Worm (Caenorhabditis elegans) whole organism, L4 larva: ENCODE measurements around the gene srh-25.
A peak's percentile ranks its signal among the peaks of the same experiment; 100 is the strongest.

ENCODE experiments used
- F26F4.8 ChIP-seq: fragments of 200-800 bp; sonication (Bioruptor generic); conservative IDR thresholded peaks from 2 replicates; pipeline ENCODE4 v1.3.6; 2022; ENCODE audit warnings: missing genetic modification characterization, missing compliant biosample characterization
- F49E8.2 ChIP-seq: sonication (generic microtip); optimal IDR thresholded peaks from 2 replicates; lab custom pipeline; 2016; ENCODE audit warnings: missing compliant biosample characterization, mild to moderate bottlenecking, missing genetic modification characterization, borderline replicate concordance
- T20F7.1 ChIP-seq: fragments of 200-800 bp; sonication (Bioruptor generic); optimal IDR thresholded peaks from 2 replicates; lab custom pipeline; 2018; ENCODE audit warnings: mild to moderate bottlenecking, missing genetic modification characterization, missing compliant biosample characterization
- ZK546.5 ChIP-seq, 2 experiments: sonication (generic microtip); optimal IDR thresholded peaks; 2 replicates each; lab custom pipeline; 2017; ENCODE audit warnings: missing biosample characterization in 2 of 2, missing genetic modification characterization in 2 of 2
- aly-2 ChIP-seq: sonication (generic microtip); optimal IDR thresholded peaks from 2 replicates; lab custom pipeline; 2018; ENCODE audit warnings: missing biosample characterization, missing genetic modification characterization
- ceh-20 ChIP-seq: fragments of 200-800 bp; sonication (Bioruptor generic); IDR thresholded peaks from 2 replicates; pipeline ENCODE4 v1.3.6; 2022; ENCODE audit warnings: missing genetic modification reagents, missing genetic modification characterization, missing compliant biosample characterization
- ceh-28 ChIP-seq: fragments of 150-350 bp; optimal IDR thresholded peaks from 2 replicates; lab custom pipeline; 2014; ENCODE audit warnings: missing biosample characterization, missing genetic modification reagents, missing genetic modification characterization
- ceh-62 ChIP-seq: sonication (generic microtip); optimal IDR thresholded peaks from 2 replicates; lab custom pipeline; 2017; ENCODE audit warnings: missing biosample characterization, missing genetic modification characterization
- ces-1 ChIP-seq: fragments of 150-350 bp; sonication (generic microtip); optimal IDR thresholded peaks from 4 replicates; lab custom pipeline; 2014; ENCODE audit warnings: missing biosample characterization, missing genetic modification reagents, missing genetic modification characterization
- ctbp-1 ChIP-seq: fragments of 200-800 bp; sonication (Bioruptor generic); IDR thresholded peaks from 2 replicates; pipeline ENCODE4 v1.3.6; 2022; ENCODE audit warnings: missing genetic modification reagents, missing genetic modification characterization, missing compliant biosample characterization
- daf-16 ChIP-seq, 3 experiments: sonication (generic microtip); optimal IDR thresholded peaks; 2 replicates each; lab custom pipeline; 2016 to 2017; ENCODE audit warnings: missing genetic modification characterization in 3 of 3, missing genetic modification reagents in 3 of 3, mild to moderate bottlenecking in 2 of 3, missing compliant biosample characterization in 2 of 3, missing biosample characterization in 1 of 3, moderate library complexity in 1 of 3
- daf-19 ChIP-seq: fragments of 200-800 bp; sonication (Bioruptor generic); conservative IDR thresholded peaks from 2 replicates; pipeline ENCODE4 v1.3.6; 2022; ENCODE audit warnings: missing genetic modification characterization, missing compliant biosample characterization
- daf-8 ChIP-seq: fragments of 200-800 bp; sonication (Bioruptor generic); IDR thresholded peaks from 2 replicates; pipeline ENCODE4 v1.3.6; 2022; ENCODE audit warnings: missing genetic modification characterization, missing compliant biosample characterization
- dmd-6 ChIP-seq: fragments of 200-800 bp; sonication (Bioruptor generic); IDR thresholded peaks from 2 replicates; pipeline ENCODE4 v1.3.6; 2022; ENCODE audit warnings: missing genetic modification reagents, missing genetic modification characterization, missing compliant biosample characterization
- dpl-1 ChIP-seq: fragments of 150-350 bp; optimal IDR thresholded peaks from 2 replicates; lab custom pipeline; 2014; ENCODE audit warnings: missing biosample characterization, missing genetic modification reagents, missing genetic modification characterization
- duxl-1 ChIP-seq: sonication (generic microtip); optimal IDR thresholded peaks from 2 replicates; lab custom pipeline; 2016; ENCODE audit warnings: mild to moderate bottlenecking, missing genetic modification characterization, moderate library complexity, missing compliant biosample characterization; ENCODE audit not compliant: poor library complexity
- dve-1 ChIP-seq: sonication (generic microtip); optimal IDR thresholded peaks from 2 replicates; lab custom pipeline; 2017; ENCODE audit warnings: antibody characterized with exemption, mild to moderate bottlenecking, missing genetic modification characterization, missing compliant biosample characterization; ENCODE audit not compliant: insufficient read depth
- hlh-11 ChIP-seq: fragments of 200-800 bp; sonication (Bioruptor generic); optimal IDR thresholded peaks from 2 replicates; lab custom pipeline; 2018; ENCODE audit warnings: mild to moderate bottlenecking, missing genetic modification characterization, missing compliant biosample characterization
- hlh-30 ChIP-seq: sonication (generic microtip); optimal IDR thresholded peaks from 2 replicates; lab custom pipeline; 2017; ENCODE audit warnings: antibody characterized with exemption, mild to moderate bottlenecking, missing genetic modification characterization, missing compliant biosample characterization; ENCODE audit not compliant: insufficient read depth
- hmg-1.1 ChIP-seq: fragments of 200-800 bp; sonication (Bioruptor generic); IDR thresholded peaks from 2 replicates; pipeline ENCODE4 v1.3.6; 2022; ENCODE audit warnings: missing genetic modification reagents, missing genetic modification characterization, missing compliant biosample characterization
- lin-38 ChIP-seq: fragments of 200-800 bp; sonication (Bioruptor generic); IDR thresholded peaks from 2 replicates; pipeline ENCODE4 v1.3.6; 2022; ENCODE audit warnings: missing genetic modification reagents, missing genetic modification characterization, missing compliant biosample characterization
- lin-39 ChIP-seq: fragments of 150-350 bp; optimal IDR thresholded peaks from 2 replicates; lab custom pipeline; 2014; ENCODE audit warnings: missing biosample characterization, missing genetic modification reagents, missing genetic modification characterization
- lsy-2 ChIP-seq, 2 experiments: fragments of 150-350 bp in 1 of 2; sonication (generic microtip) in 1 of 2; optimal IDR thresholded peaks; 2 replicates each; lab custom pipeline; 2014 to 2017; ENCODE audit warnings: missing biosample characterization in 2 of 2, missing genetic modification characterization in 2 of 2
- madf-5 ChIP-seq, 2 experiments: fragments of 200-800 bp; sonication (Bioruptor generic); IDR thresholded peaks; 2 replicates each; pipeline ENCODE4 v1.3.6; 2022; ENCODE audit warnings: missing compliant biosample characterization in 2 of 2, missing genetic modification characterization in 2 of 2
- madf-9 ChIP-seq: fragments of 200-800 bp; sonication (Bioruptor generic); conservative IDR thresholded peaks from 2 replicates; pipeline ENCODE4 v1.3.6; 2022; ENCODE audit warnings: missing genetic modification reagents, missing genetic modification characterization, missing compliant biosample characterization
- mep-1 ChIP-seq: fragments of 150-350 bp; sonication (generic microtip); optimal IDR thresholded peaks from 3 replicates; lab custom pipeline; 2014; ENCODE audit warnings: missing biosample characterization, missing genetic modification characterization
- mxl-3 ChIP-seq: fragments of 200-800 bp; sonication (Bioruptor generic); optimal IDR thresholded peaks from 2 replicates; lab custom pipeline; 2018; ENCODE audit warnings: mild to moderate bottlenecking, missing genetic modification characterization, missing compliant biosample characterization
- nhr-10 ChIP-seq: fragments of 150-350 bp; optimal IDR thresholded peaks from 2 replicates; lab custom pipeline; 2014; ENCODE audit warnings: missing biosample characterization, missing genetic modification characterization
- nhr-102 ChIP-seq: sonication (generic microtip); optimal IDR thresholded peaks from 2 replicates; lab custom pipeline; 2016; ENCODE audit warnings: mild to moderate bottlenecking, missing genetic modification characterization, moderate library complexity, missing compliant biosample characterization
- nhr-111 ChIP-seq: fragments of 200-800 bp; sonication (Bioruptor generic); optimal IDR thresholded peaks from 2 replicates; lab custom pipeline; 2018; ENCODE audit warnings: mild to moderate bottlenecking, missing genetic modification characterization, missing compliant biosample characterization
- nhr-25 ChIP-seq: sonication (generic microtip); optimal IDR thresholded peaks from 2 replicates; lab custom pipeline; 2017; ENCODE audit warnings: missing genetic modification characterization, mild to moderate bottlenecking, missing compliant biosample characterization, antibody characterized with exemption, moderate library complexity, borderline replicate concordance; ENCODE audit not compliant: insufficient read depth
- nhr-28 ChIP-seq: fragments of 150-350 bp; optimal IDR thresholded peaks from 2 replicates; lab custom pipeline; 2014; ENCODE audit warnings: missing biosample characterization, missing genetic modification characterization
- nhr-6 ChIP-seq: fragments of 150-350 bp; optimal IDR thresholded peaks from 2 replicates; lab custom pipeline; 2014; ENCODE audit warnings: missing biosample characterization, missing genetic modification characterization
- nhr-77 ChIP-seq: fragments of 150-350 bp; optimal IDR thresholded peaks from 2 replicates; lab custom pipeline; 2014; ENCODE audit warnings: missing biosample characterization, missing genetic modification characterization
- pqm-1 ChIP-seq: sonication (generic microtip); optimal IDR thresholded peaks from 2 replicates; lab custom pipeline; 2017; ENCODE audit warnings: missing biosample characterization, missing genetic modification characterization
- rbr-2 ChIP-seq: sonication (generic microtip); optimal IDR thresholded peaks from 2 replicates; lab custom pipeline; 2016; ENCODE audit warnings: missing genotype, missing genetic modification characterization, missing compliant biosample characterization
- saeg-2 ChIP-seq: fragments of 200-800 bp; sonication (Bioruptor generic); IDR thresholded peaks from 2 replicates; pipeline ENCODE4 v1.3.6; 2022; ENCODE audit warnings: missing genetic modification reagents, missing genetic modification characterization, missing compliant biosample characterization
- set-16 ChIP-seq: fragments of 200-800 bp; sonication (Bioruptor generic); IDR thresholded peaks from 2 replicates; pipeline ENCODE4 v1.3.6; 2022; ENCODE audit warnings: missing genetic modification reagents, missing genetic modification characterization, missing compliant biosample characterization
- snpc-1.2 ChIP-seq: fragments of 200-800 bp; sonication (Bioruptor generic); IDR thresholded peaks from 2 replicates; pipeline ENCODE4 v1.3.6; 2022; ENCODE audit warnings: missing genetic modification reagents, missing genetic modification characterization, missing compliant biosample characterization
- tag-97 ChIP-seq: fragments of 200-800 bp; sonication (Bioruptor generic); IDR thresholded peaks from 2 replicates; pipeline ENCODE4 v1.3.6; 2022; ENCODE audit warnings: missing genetic modification characterization, missing compliant biosample characterization
- tra-1 ChIP-seq: fragments of 200-800 bp; sonication (Bioruptor generic); IDR thresholded peaks from 2 replicates; pipeline ENCODE4 v1.3.6; 2022; ENCODE audit warnings: missing genetic modification reagents, missing genetic modification characterization, missing compliant biosample characterization
- unc-62 ChIP-seq, 3 experiments: fragments of 150-350 bp in 1 of 3; sonication (generic microtip); optimal IDR thresholded peaks in 2 of 3; peaks in 1 of 3; 1 replicate in 1 of 3; 2 replicates in 2 of 3; lab custom pipeline; 2014 to 2017; ENCODE audit warnings: missing biosample characterization in 3 of 3, missing genetic modification characterization in 3 of 3, missing genetic modification reagents in 3 of 3, missing genotype in 1 of 3
- vab-7 ChIP-seq: fragments of 200-800 bp; sonication (Bioruptor generic); IDR thresholded peaks from 2 replicates; pipeline ENCODE4 v1.3.6; 2022; ENCODE audit warnings: missing genetic modification reagents, missing genetic modification characterization, missing compliant biosample characterization
- ztf-11 ChIP-seq: fragments of 150-350 bp; optimal IDR thresholded peaks from 2 replicates; lab custom pipeline; 2014; ENCODE audit warnings: missing biosample characterization, missing genetic modification characterization

srh-25 gene

DNA sequence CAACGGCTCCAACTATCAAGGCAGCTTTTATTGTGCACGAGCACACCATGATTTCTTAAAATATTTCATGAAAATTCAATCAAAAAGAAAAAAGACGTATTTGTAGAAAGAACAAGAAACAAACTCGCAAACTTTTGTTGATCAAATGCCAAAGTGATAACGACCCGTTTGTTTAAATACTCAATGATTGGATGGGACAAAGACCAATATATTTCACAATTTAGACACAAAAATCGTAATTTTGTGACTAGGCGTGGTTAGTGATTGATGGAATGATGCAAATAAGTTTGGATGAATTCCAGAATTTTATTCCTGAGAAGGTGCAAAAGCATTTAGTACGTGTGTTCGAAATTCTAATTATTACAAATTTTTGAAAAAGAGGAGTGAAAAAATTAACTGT lies 18.0 kb downstream of the srh-25 start, which contains the start of gene cdr-2 (continued):
- TF ChIP-seq set-16 (GFP tag; lab: Robert Waterston, UW) (no peak), ztf-11 (tag; lab: Kevin White, UChicago) (no peak), lin-38 (GFP tag; lab: Robert Waterston, UW) (no peak), mep-1 (tag; lab: Kevin White, UChicago) (no peak), dmd-6 (GFP tag; lab: Robert Waterston, UW) (peak; percentile 77), daf-16 (GFP tag; optimal IDR thresholded peaks at IDR 0.05; lab: Kevin White, UChicago) (no peak), daf-16 (tag; optimal IDR thresholded peaks at IDR 0.05; lab: Kevin White, UChicago) (peak; percentile 63), rbr-2 (tag; lab: Kevin White, UChicago) (no peak), pqm-1 (tag; lab: Kevin White, UChicago) (peak; percentile 61), daf-19 (GFP tag; lab: Robert Waterston, UW) (no peak)

DNA sequence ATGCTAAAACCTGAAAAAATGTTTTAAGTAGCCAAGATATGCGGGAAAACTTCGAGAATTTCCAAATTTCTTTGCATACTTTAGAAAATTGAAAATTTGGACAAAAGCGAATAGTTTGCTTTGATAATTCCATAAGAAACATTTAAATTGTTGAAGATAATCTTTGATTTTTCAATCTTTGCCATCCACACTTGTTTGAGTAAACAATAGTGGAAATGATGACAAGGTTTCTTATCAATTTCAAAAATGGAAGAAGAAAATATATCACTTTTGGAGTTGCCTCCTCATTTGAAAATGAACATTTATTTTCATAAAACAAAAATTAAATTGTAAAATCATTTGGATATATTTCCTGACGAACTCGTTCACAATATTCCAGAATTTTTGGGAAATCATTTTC lies 19.3 kb downstream of the srh-25 start:
- TF ChIP-seq ceh-20 (GFP tag; lab: Robert Waterston, UW) (no peak), vab-7 (no peak), F49E8.2 (no peak), pqm-1 (tag; lab: Kevin White, UChicago) (peak; percentile 55), nhr-28 (tag; lab: Kevin White, UChicago) (peak; percentile 16), daf-16 (GFP tag; optimal IDR thresholded peaks at IDR 0.05; lab: Kevin White, UChicago) (no peak), daf-16 (tag; optimal IDR thresholded peaks at IDR 0.05; lab: Kevin White, UChicago) (peak; percentile 65), set-16 (GFP tag; lab: Robert Waterston, UW) (no peak), dve-1 (tag; lab: Kevin White, UChicago) (peak; percentile 26)
- TF ChIP-seq, all 104 proteins: peak for 4

- TF ChIP-seq mep-1 (tag; lab: Kevin White, UChicago) (peak; percentile 12), snpc-1.2 (GFP tag; lab: Robert Waterston, UW) (no peak), ceh-62 (tag; lab: Kevin White, UChicago) (no peak), nhr-25 (no peak), vab-7 (no peak), nhr-6 (peak; percentile 52), ZK546.5 (tag; optimal IDR thresholded peaks at IDR 0.05; lab: Kevin White, UChicago) (no peak), nhr-77 (tag; lab: Kevin White, UChicago) (no peak), nhr-28 (tag; lab: Kevin White, UChicago) (peak; percentile 77), T20F7.1 (GFP tag; lab: Kevin White, UChicago) (peak; percentile 18), hlh-30 (tag; lab: Kevin White, UChicago) (peak; percentile 17), dmd-6 (GFP tag; lab: Robert Waterston, UW) (peak; percentile 51), aly-2 (tag; lab: Kevin White, UChicago) (no peak), mxl-3 (GFP tag; lab: Kevin White, UChicago) (no peak), duxl-1 (no peak), lin-39 (no peak), ctbp-1 (GFP tag; lab: Robert Waterston, UW) (no peak), daf-8 (GFP tag; lab: Robert Waterston, UW) (no peak), dpl-1 (GFP tag; lab: Kevin White, UChicago) (no peak), madf-5 (GFP tag; IDR thresholded peaks at IDR 0.05; lab: Robert Waterston, UW) (no peak), pqm-1 (tag; lab: Kevin White, UChicago) (no peak), hmg-1.1 (GFP tag; lab: Robert Waterston, UW) (0 out of 2 replicates have a peak, but pooled peaks have one; percentile 10), nhr-10 (tag; lab: Kevin White, UChicago) (no peak), lsy-2 (tag; optimal IDR thresholded peaks at IDR 0.05; lab: Kevin White, UChicago) (no peak), F26F4.8 (GFP tag; lab: Robert Waterston, UW) (no peak), tag-97 (no peak), tra-1 (GFP tag; lab: Robert Waterston, UW) (no peak), madf-9 (GFP tag; lab: Robert Waterston, UW) (no peak), unc-62 (GFP tag; optimal IDR thresholded peaks at IDR 0.05 in 1 of 2; lab: Kevin White, UChicago) (peak in 1 of 2 experiments; percentile 83), unc-62 (tag; optimal IDR thresholded peaks at IDR 0.05; lab: Kevin White, UChicago) (no peak), nhr-111 (GFP tag; lab: Kevin White, UChicago) (no peak), daf-16 (GFP tag; optimal IDR thresholded peaks at IDR 0.05; lab: Kevin White, UChicago) (no peak), daf-16 (tag; optimal IDR thresholded peaks at IDR 0.05; lab: Kevin White, UChicago) (peak; percentile 79), saeg-2 (no peak), hlh-11 (tag; lab: Kevin White, UChicago) (peak; percentile 26), ceh-28 (tag; lab: Kevin White, UChicago) (no peak), nhr-102 (tag; lab: Kevin White, UChicago) (peak; percentile 34), ces-1 (GFP tag; lab: Kevin White, UChicago) (no peak)
These were observed 19.9 kb downstream of the srh-25 start, which contains the start of gene cdr-6 for ce11 chrV:12413651-12414114. cdr-6 (minus strand) TSS chrV:12413701.
